Worm (Caenorhabditis elegans): Measurements from ENCODE around the gene ZK262.2.

The ZK262.2 gene

DNA sequence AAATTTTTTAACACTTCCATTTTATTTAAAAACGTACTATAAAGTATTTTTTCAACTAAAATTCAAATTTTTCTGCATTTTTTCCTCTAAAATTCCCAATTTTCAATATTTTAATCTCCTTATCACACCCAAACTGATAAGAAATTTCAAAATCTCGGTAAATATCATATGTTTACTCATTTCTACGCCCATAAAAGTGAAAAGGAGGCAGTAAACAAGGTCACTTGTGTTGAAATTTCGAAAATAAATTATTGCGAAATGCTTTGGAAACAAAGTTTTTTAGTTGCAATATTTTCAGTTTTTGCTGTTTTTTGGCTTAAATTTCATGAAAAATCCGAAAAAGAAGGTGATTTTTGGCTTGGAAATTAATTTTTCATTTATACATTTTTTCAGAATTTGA is 41.2 kb downstream of the ZK262.2 start, which contains the start of gene C08E8.4:
C08E8.4 (plus strand) TSS at position 268 of the 400 bp plus-strand sequence.
- no peak for TF ChIP-seq unc-42 (tag; optimal IDR thresholded peaks at IDR 0.05)
- no peak for TF ChIP-seq T23F11.4 (GFP tag; optimal IDR thresholded peaks at IDR 0.05)
- TF ChIP-seq C38D4.7 (GFP tag; optimal IDR thresholded peaks at IDR 0.05), result no peak
- TF ChIP-seq pax-1 (tag; optimal IDR thresholded peaks at IDR 0.05), result no peak
- no peak for TF ChIP-seq ceh-18 (tag; optimal IDR thresholded peaks at IDR 0.05)
- TF ChIP-seq sox-4 (tag; optimal IDR thresholded peaks at IDR 0.05), result no peak
- TF ChIP-seq ttx-3 (tag; optimal IDR thresholded peaks at IDR 0.05), result no peak
- no peak for TF ChIP-seq ceh-19 (GFP tag; optimal IDR thresholded peaks at IDR 0.05)
- TF ChIP-seq nfya-1 (tag; optimal IDR thresholded peaks at IDR 0.05), result no peak
- TF ChIP-seq hlh-15 (tag; optimal IDR thresholded peaks at IDR 0.05), result no peak
- TF ChIP-seq elt-4 (tag; optimal IDR thresholded peaks at IDR 0.05), result no peak
- no peak for TF ChIP-seq fax-1 (tag; optimal IDR thresholded peaks at IDR 0.05)
- TF ChIP-seq pha-2 (tag; optimal IDR thresholded peaks at IDR 0.05), result no peak
- TF ChIP-seq pqm-1 (tag; optimal IDR thresholded peaks at IDR 0.05), result no peak
- TF ChIP-seq unc-3 (GFP tag; conservative IDR thresholded peaks at IDR 0.05), result no peak
- TF ChIP-seq unc-3 (tag; optimal IDR thresholded peaks at IDR 0.05), result no peak
- no peak for TF ChIP-seq unc-55 (GFP tag; optimal IDR thresholded peaks at IDR 0.05)
- no peak for TF ChIP-seq ceh-48 (tag; optimal IDR thresholded peaks at IDR 0.05)

DNA sequence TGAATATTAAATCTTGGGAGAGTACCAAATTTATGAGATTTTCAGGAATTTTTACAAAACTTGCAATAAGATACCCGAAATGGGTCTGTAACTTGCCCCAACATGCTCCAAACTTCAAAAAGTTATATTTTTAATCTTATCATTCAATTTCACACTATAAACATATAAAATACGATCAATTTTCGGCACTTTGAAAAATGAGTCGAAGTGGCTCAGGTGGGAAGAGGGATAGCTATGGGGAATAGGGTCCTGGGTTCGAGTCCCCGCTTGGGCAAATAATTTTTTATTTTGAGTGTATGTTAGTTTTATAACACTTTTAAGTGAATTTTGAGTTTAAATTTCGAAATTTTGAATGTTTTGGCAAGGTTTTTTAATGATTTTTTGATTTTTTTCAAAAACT is 41.8 kb downstream of the ZK262.2 start:
- TF ChIP-seq eyg-1 (tag; optimal IDR thresholded peaks at IDR 0.05) (no peak), C08G9.2 (tag; optimal IDR thresholded peaks at IDR 0.05) (no peak), mec-3 (tag; optimal IDR thresholded peaks at IDR 0.05; ENCODE audit: borderline replicate concordance) (no peak), ceh-48 (tag; optimal IDR thresholded peaks at IDR 0.05) (no peak), npax-4 (tag; optimal IDR thresholded peaks at IDR 0.05) (no peak), pat-9 (tag; optimal IDR thresholded peaks at IDR 0.05) (no peak), ceh-30 (tag; optimal IDR thresholded peaks at IDR 0.05) (no peak)

DNA sequence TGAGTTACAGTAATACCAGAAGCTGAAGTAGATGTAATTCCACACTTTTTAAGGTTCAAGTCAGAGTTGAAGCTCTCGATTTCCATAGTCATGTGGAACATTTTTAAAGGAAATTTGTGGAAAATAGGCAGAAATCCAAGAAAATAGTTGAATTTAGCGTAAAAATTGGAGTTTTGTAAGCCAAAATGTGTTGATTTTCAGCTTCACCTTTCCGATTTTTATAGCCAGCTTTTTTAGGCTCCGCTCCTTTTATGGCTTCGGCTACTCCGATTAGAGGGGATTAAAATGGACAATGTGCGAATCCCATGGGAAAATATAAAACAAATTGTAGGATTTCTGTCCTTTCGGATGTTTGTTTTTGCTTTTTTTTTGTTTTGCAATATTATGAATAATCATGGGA is 44.5 kb downstream of the ZK262.2 start, which contains the start of gene C08E8.6:
C08E8.6 (minus strand) TSS at position 101 of the 400 bp plus-strand sequence.
- TF ChIP-seq T23F11.4 (GFP tag; optimal IDR thresholded peaks at IDR 0.05) (no peak), sox-4 (tag; optimal IDR thresholded peaks at IDR 0.05) (no peak), nfya-1 (tag; optimal IDR thresholded peaks at IDR 0.05) (no peak), fkh-6 (tag; optimal IDR thresholded peaks at IDR 0.05) (no peak), fax-1 (tag; optimal IDR thresholded peaks at IDR 0.05) (no peak), ceh-2 (tag; optimal IDR thresholded peaks at IDR 0.05) (no peak), unc-42 (tag; optimal IDR thresholded peaks at IDR 0.05) (no peak), rnt-1 (tag; optimal IDR thresholded peaks at IDR 0.05) (no peak), ceh-19 (GFP tag; optimal IDR thresholded peaks at IDR 0.05) (no peak), pat-9 (tag; optimal IDR thresholded peaks at IDR 0.05) (no peak), ama-1 (optimal IDR thresholded peaks at IDR 0.05) (no peak), pag-3 (tag; optimal IDR thresholded peaks at IDR 0.05; ENCODE audit: borderline replicate concordance) (no peak), ttx-3 (tag; optimal IDR thresholded peaks at IDR 0.05) (no peak), nhr-232 (tag; optimal IDR thresholded peaks at IDR 0.05) (no peak)

DNA sequence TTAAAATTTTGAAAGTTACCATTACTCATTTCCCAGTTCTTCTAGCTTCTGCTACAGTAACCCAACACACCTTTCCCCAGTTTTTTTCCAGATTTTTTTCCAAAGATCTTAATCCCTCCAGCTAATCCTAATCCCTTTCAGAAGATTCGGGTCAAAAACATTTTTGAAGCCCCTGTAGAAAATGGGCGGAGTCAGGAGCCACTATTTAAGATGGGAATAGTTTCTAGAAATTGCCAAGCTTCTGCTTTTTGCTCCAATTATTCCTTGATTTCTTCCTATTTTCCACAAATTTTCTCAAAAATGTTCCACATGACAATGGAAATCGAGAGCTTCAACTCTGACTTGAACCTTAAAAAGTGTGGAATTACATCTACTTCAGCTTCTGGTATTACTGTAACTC is 48.2 kb downstream of the ZK262.2 start, which contains the start of gene C08E8.9:
C08E8.9 (plus strand) TSS at position 301 of the 400 bp plus-strand sequence.
- no peak for TF ChIP-seq K09A11.1 (tag; optimal IDR thresholded peaks at IDR 0.05; ENCODE audit: insufficient read depth)
- no peak for TF ChIP-seq ceh-19 (GFP tag; optimal IDR thresholded peaks at IDR 0.05)
- no peak for TF ChIP-seq npax-4 (tag; optimal IDR thresholded peaks at IDR 0.05)
- TF ChIP-seq ttx-3 (tag; optimal IDR thresholded peaks at IDR 0.05), result no peak
- no peak for TF ChIP-seq Y22D7AL.16 (tag; optimal IDR thresholded peaks at IDR 0.05)
- no peak for TF ChIP-seq hlh-15 (tag; optimal IDR thresholded peaks at IDR 0.05)
- no peak for TF ChIP-seq ceh-2 (tag; optimal IDR thresholded peaks at IDR 0.05)
- TF ChIP-seq K02D7.2 (tag; optimal IDR thresholded peaks at IDR 0.05), result no peak
- TF ChIP-seq sdc-2 (tag; optimal IDR thresholded peaks at IDR 0.05), result no peak

DNA sequence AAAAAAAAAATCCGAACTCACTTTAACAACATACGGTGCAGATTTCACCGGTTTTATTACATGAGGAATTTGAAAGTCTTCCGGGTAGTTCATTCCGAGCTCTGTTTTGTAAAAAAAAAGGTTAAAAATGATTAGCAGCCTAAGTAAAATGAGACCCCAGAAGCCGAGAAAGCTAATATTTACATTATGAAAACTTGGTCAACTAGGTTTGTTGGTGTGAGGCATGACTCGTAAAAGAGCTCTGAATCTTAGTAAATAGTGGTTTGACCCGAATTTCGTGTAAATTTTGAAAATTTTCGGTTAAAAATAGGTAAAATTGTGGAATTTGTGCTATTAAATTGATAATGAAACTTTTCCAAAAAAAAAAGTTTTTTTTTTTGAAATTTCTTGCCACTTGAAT is 50.4 kb downstream of the ZK262.2 start, which contains the start of gene C08E8.1:
C08E8.1 (minus strand) TSS at position 101 of the 400 bp plus-strand sequence.
- TF ChIP-seq madf-2 (tag; optimal IDR thresholded peaks at IDR 0.05) (no peak), mec-3 (tag; optimal IDR thresholded peaks at IDR 0.05; ENCODE audit: borderline replicate concordance) (no peak), ref-2 (tag; optimal IDR thresholded peaks at IDR 0.05) (no peak), ceh-22 (tag; optimal IDR thresholded peaks at IDR 0.05) (no peak), ceh-19 (GFP tag; optimal IDR thresholded peaks at IDR 0.05) (no peak), unc-42 (tag; optimal IDR thresholded peaks at IDR 0.05) (no peak), ceh-18 (tag; optimal IDR thresholded peaks at IDR 0.05) (no peak), C08G9.2 (tag; optimal IDR thresholded peaks at IDR 0.05) (no peak)
